Worm (Caenorhabditis elegans): Measurements from ENCODE around the gene Y116F11B.8.

ce11 chrV:19899167-19899566 is 41.7 kb downstream of the Y116F11B.8 start, which contains the start of gene Y116F11B.14:
- TF ChIP-seq dao-5 (tag; optimal IDR thresholded peaks at IDR 0.05) (no peak), him-1 (tag; optimal IDR thresholded peaks at IDR 0.05) (no peak)

Measured in whole organism, L4/young adult.